Fruit fly (Drosophila melanogaster): Measurements from ENCODE around the gene Pdk1.
A peak's percentile ranks its signal among the peaks of the same experiment; 100 is the strongest.

Pdk1 gene

dm6 chr3L:174501-174900 lies 45.3 kb downstream of the Pdk1 start (continued):
- TF ChIP-seq dm (GFP tag; optimal IDR thresholded peaks at IDR 0.05): no peak
- TF ChIP-seq ttk (GFP tag; IDR thresholded peaks at IDR 0.05): no peak
- TF ChIP-seq CG11093 (GFP tag; IDR thresholded peaks at IDR 0.05): no peak
- TF ChIP-seq CG14860 (GFP tag; IDR thresholded peaks at IDR 0.05; ENCODE audit: partially characterized antibody): peak; percentile 85
- no peak for TF ChIP-seq usp (GFP tag; optimal IDR thresholded peaks at IDR 0.05)
- no peak for TF ChIP-seq Optix (GFP tag; IDR thresholded peaks at IDR 0.05)
- TF ChIP-seq Taf1 (GFP tag; IDR thresholded peaks at IDR 0.05): no peak
- no peak for TF ChIP-seq schlank (tag; optimal IDR thresholded peaks at IDR 0.05)
- TF ChIP-seq Dll (GFP tag; IDR thresholded peaks at IDR 0.05; ENCODE audit: partially characterized antibody): peak; percentile 90
- TF ChIP-seq CG1024 (GFP tag; IDR thresholded peaks at IDR 0.05): no peak
- TF ChIP-seq CG18262 (tag; optimal IDR thresholded peaks at IDR 0.05): no peak
- peak; percentile 96 for TF ChIP-seq CG13287 (GFP tag; IDR thresholded peaks at IDR 0.05; ENCODE audit: partially characterized antibody)
- no peak for TF ChIP-seq crp (GFP tag; optimal IDR thresholded peaks at IDR 0.05)
- TF ChIP-seq CG11695 (GFP tag; IDR thresholded peaks at IDR 0.05): no peak; the same call in 2 of the 3 replicates
- TF ChIP-seq ERR (GFP tag; optimal IDR thresholded peaks at IDR 0.05): no peak
- TF ChIP-seq Trl (optimal IDR thresholded peaks at IDR 0.05): no peak
- no peak for TF ChIP-seq Trl (GFP tag; optimal IDR thresholded peaks at IDR 0.05)
- no peak for TF ChIP-seq fd102C (GFP tag; optimal IDR thresholded peaks at IDR 0.05)
- TF ChIP-seq slp2 (GFP tag; optimal IDR thresholded peaks at IDR 0.05): no peak
- no peak for TF ChIP-seq CG7745 (tag; optimal IDR thresholded peaks at IDR 0.05)
- no peak for TF ChIP-seq CG9817 (tag; optimal IDR thresholded peaks at IDR 0.05)
- TF ChIP-seq nerfin-2 (GFP tag; IDR thresholded peaks at IDR 0.05; ENCODE audit: partially characterized antibody): peak; percentile 85
- TF ChIP-seq CG14441 (GFP tag; IDR thresholded peaks at IDR 0.05): no peak
- TF ChIP-seq dysf (GFP tag; IDR thresholded peaks at IDR 0.05): no peak
- no peak for TF ChIP-seq CG7372 (GFP tag; IDR thresholded peaks at IDR 0.05)
- no peak for TF ChIP-seq CG8388 (GFP tag; optimal IDR thresholded peaks at IDR 0.05)
- no peak for TF ChIP-seq ems (GFP tag; optimal IDR thresholded peaks at IDR 0.05)
- peak; percentile 88 for TF ChIP-seq hb (GFP tag; IDR thresholded peaks at IDR 0.05; ENCODE audit: partially characterized antibody)
- no peak for TF ChIP-seq unpg (GFP tag; optimal IDR thresholded peaks at IDR 0.05)
- TF ChIP-seq lbe (GFP tag; optimal IDR thresholded peaks at IDR 0.05): peak; percentile 10
- TF ChIP-seq CG30020 (tag; optimal IDR thresholded peaks at IDR 0.05): peak; percentile 2
- TF ChIP-seq E2f2 (GFP tag; IDR thresholded peaks at IDR 0.05): peak; percentile 88
- no peak for TF ChIP-seq GATAe (GFP tag; conservative IDR thresholded peaks at IDR 0.05)
- TF ChIP-seq Ets97D (GFP tag; optimal IDR thresholded peaks at IDR 0.05): peak; percentile 49
- peak; percentile 17 for TF ChIP-seq CG13296 (GFP tag; optimal IDR thresholded peaks at IDR 0.05)
- peak; percentile 94 for TF ChIP-seq Myb (GFP tag; optimal IDR thresholded peaks at IDR 0.05)
- peak; percentile 67 for TF ChIP-seq trem (tag; optimal IDR thresholded peaks at IDR 0.05)
- peak; percentile 80 for TF ChIP-seq CG16813 (GFP tag; IDR thresholded peaks at IDR 0.05; ENCODE audit: partially characterized antibody)
- TF ChIP-seq CG9609 (GFP tag; optimal IDR thresholded peaks at IDR 0.05): no peak
- TF ChIP-seq tna (GFP tag; IDR thresholded peaks at IDR 0.05; ENCODE audit: partially characterized antibody): peak; percentile 88
- no peak for TF ChIP-seq CG7271 (tag; optimal IDR thresholded peaks at IDR 0.05)
- TF ChIP-seq CG7928 (GFP tag; optimal IDR thresholded peaks at IDR 0.05): no peak
- TF ChIP-seq mld (GFP tag; IDR thresholded peaks at IDR 0.05; ENCODE audit: partially characterized antibody): peak; percentile 86
- peak; percentile 1 for TF ChIP-seq B-H2 (GFP tag; optimal IDR thresholded peaks at IDR 0.05)
- no peak for TF ChIP-seq CG17802 (tag; optimal IDR thresholded peaks at IDR 0.05)
- TF ChIP-seq CG10267 (tag; optimal IDR thresholded peaks at IDR 0.05): peak; percentile 2
- TF ChIP-seq CG13894 (tag; optimal IDR thresholded peaks at IDR 0.05): peak; percentile 19
- peak; percentile 91 for TF ChIP-seq HLH4C (GFP tag; IDR thresholded peaks at IDR 0.05; ENCODE audit: partially characterized antibody)
- TF ChIP-seq CoRest (tag; optimal IDR thresholded peaks at IDR 0.05): peak; percentile 14
- TF ChIP-seq Nf-YC (tag; optimal IDR thresholded peaks at IDR 0.05): peak; percentile 21
- TF ChIP-seq gfzf (GFP tag; optimal IDR thresholded peaks at IDR 0.05): peak; percentile 28

All from whole organism, embryonic.